Worm (Caenorhabditis elegans) whole organism, L1 larva: ENCODE measurements around the gene K09C8.7.

Experiments used
- blmp-1 ChIP-seq: fragments of 150-350 bp; optimal IDR thresholded peaks from 2 replicates; lab custom pipeline; 2014; ENCODE audit warnings: missing biosample characterization, missing genetic modification characterization
- ceh-82 ChIP-seq, 3 experiments: fragments of 150-350 bp in 1 of 3; sonication (generic microtip) in 2 of 3; optimal IDR thresholded peaks; 2 replicates each; lab custom pipeline; 2014 to 2017; ENCODE audit warnings: missing biosample characterization in 3 of 3, missing genetic modification characterization in 3 of 3
- ceh-88 ChIP-seq: fragments of 200-800 bp; sonication (Bioruptor generic); IDR thresholded peaks from 2 replicates; pipeline ENCODE4 v1.3.6; 2022; ENCODE audit warnings: missing genetic modification characterization, missing compliant biosample characterization
- elt-2 ChIP-seq: sonication (generic microtip); optimal IDR thresholded peaks from 2 replicates; lab custom pipeline; 2016; ENCODE audit warnings: missing genetic modification characterization, mild to moderate bottlenecking, inconsistent platforms, missing compliant biosample characterization, missing genetic modification reagents
- jun-1 ChIP-seq: fragments of 150-350 bp; optimal IDR thresholded peaks from 2 replicates; lab custom pipeline; 2014; ENCODE audit warnings: missing biosample characterization, missing genetic modification reagents, missing genetic modification characterization
- lin-35 ChIP-seq, 2 experiments: fragments of 150-350 bp; optimal IDR thresholded peaks; 2 replicates each; lab custom pipeline; 2014; ENCODE audit warnings: missing biosample characterization in 2 of 2, missing genetic modification characterization in 2 of 2, missing genetic modification reagents in 2 of 2
- nhr-11 ChIP-seq: fragments of 150-350 bp; optimal IDR thresholded peaks from 2 replicates; lab custom pipeline; 2014; ENCODE audit warnings: missing biosample characterization, missing genetic modification characterization
- nhr-20 ChIP-seq: sonication (generic microtip); optimal IDR thresholded peaks from 2 replicates; lab custom pipeline; 2016; ENCODE audit warnings: mild to moderate bottlenecking, missing genetic modification characterization, missing compliant biosample characterization
- nhr-85 ChIP-seq: sonication (generic microtip); peaks from one replicate; lab custom pipeline; 2016; ENCODE audit warnings: missing genetic modification characterization, inconsistent platforms, missing compliant biosample characterization
- pqm-1 ChIP-seq: sonication (generic microtip); optimal IDR thresholded peaks from 3 replicates; lab custom pipeline; 2017; ENCODE audit warnings: missing biosample characterization, missing genetic modification characterization
- unc-130 ChIP-seq: fragments of 150-350 bp; optimal IDR thresholded peaks from 2 replicates; lab custom pipeline; 2017; ENCODE audit warnings: missing biosample characterization, missing genetic modification characterization, inconsistent platforms
- unc-62 ChIP-seq: fragments of 150-350 bp; optimal IDR thresholded peaks from 2 replicates; lab custom pipeline; 2014; ENCODE audit warnings: missing biosample characterization, missing genetic modification reagents, missing genetic modification characterization
- ztf-11 ChIP-seq, 2 experiments: sonication (generic microtip); optimal IDR thresholded peaks; 2 replicates each; lab custom pipeline; 2016 to 2017; ENCODE audit warnings: missing genetic modification characterization in 2 of 2, missing biosample characterization in 1 of 2, missing compliant biosample characterization in 1 of 2

DNA sequence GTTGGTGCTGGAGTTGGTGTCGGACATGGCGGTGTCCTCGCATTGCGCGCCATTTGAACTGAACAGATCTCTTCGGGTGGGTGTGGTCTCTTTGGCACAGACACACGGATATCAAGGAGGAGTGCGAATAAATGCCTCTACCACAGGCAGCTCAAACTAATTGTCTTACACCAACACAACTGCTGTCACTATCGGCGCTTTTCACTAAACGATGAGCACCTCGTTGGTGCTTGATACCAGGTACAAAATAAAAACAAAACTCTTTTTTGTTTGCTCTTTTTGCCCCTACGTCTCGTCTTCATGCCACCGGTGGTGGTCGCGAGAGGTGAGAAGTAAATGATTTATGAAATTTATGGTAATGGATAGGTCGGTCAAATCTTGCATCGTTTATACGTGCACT, 40.5 kb downstream of the K09C8.7 start, which contains the start of gene F47B10.8:
- no peak for TF ChIP-seq ceh-88 (GFP tag; lab: Robert Waterston, UW)
- TF ChIP-seq ztf-11 (tag; optimal IDR thresholded peaks at IDR 0.05; lab: Kevin White, UChicago): no peak
- no peak for TF ChIP-seq nhr-11 (tag; lab: Kevin White, UChicago)
- TF ChIP-seq elt-2 (tag; lab: Kevin White, UChicago): no peak
- no peak for TF ChIP-seq unc-62 (GFP tag; lab: Kevin White, UChicago)
- TF ChIP-seq jun-1 (tag; lab: Kevin White, UChicago): no peak
- no peak for TF ChIP-seq nhr-20 (tag; lab: Kevin White, UChicago)
- TF ChIP-seq blmp-1 (tag; lab: Kevin White, UChicago): no peak
- TF ChIP-seq lin-35 (GFP tag; optimal IDR thresholded peaks at IDR 0.05; lab: Kevin White, UChicago): no peak
- no peak for TF ChIP-seq pqm-1 (tag; lab: Kevin White, UChicago)
- no peak for TF ChIP-seq nhr-85 (tag; lab: Kevin White, UChicago)
- TF ChIP-seq ceh-82 (tag; optimal IDR thresholded peaks at IDR 0.05; lab: Kevin White, UChicago): no peak
- no peak for TF ChIP-seq unc-130 (tag; lab: Kevin White, UChicago)
